Worm (Caenorhabditis elegans) whole organism, mixed stage, embryonic: Measurements from ENCODE around the gene lir-2.

Experiments used
- ces-1 ChIP-seq: fragments of 150-350 bp; optimal IDR thresholded peaks from 2 replicates; lab custom pipeline; 2014; ENCODE audit warnings: missing biosample characterization, missing genetic modification reagents, missing genetic modification characterization
- drap-1 ChIP-seq: fragments of 200-800 bp; sonication (Bioruptor generic); optimal IDR thresholded peaks from 3 replicates; lab custom pipeline; 2018; ENCODE audit warnings: mild to moderate bottlenecking, missing genetic modification characterization, missing compliant biosample characterization
- elt-3 ChIP-seq: fragments of 150-350 bp; optimal IDR thresholded peaks from 2 replicates; lab custom pipeline; 2014; ENCODE audit warnings: missing biosample characterization, missing genetic modification characterization
- lin-32 ChIP-seq: fragments of 200-800 bp; sonication (Bioruptor generic); optimal IDR thresholded peaks from 2 replicates; lab custom pipeline; 2018; ENCODE audit warnings: mild to moderate bottlenecking, missing genetic modification characterization, missing compliant biosample characterization
- pha-4 ChIP-seq: fragments of 150-350 bp; optimal IDR thresholded peaks from 2 replicates; lab custom pipeline; 2018; ENCODE audit warnings: missing biosample characterization, missing genetic modification reagents, missing genetic modification characterization
- snpc-4 ChIP-seq: fragments of 150-350 bp; optimal IDR thresholded peaks from 2 replicates; lab custom pipeline; 2014; ENCODE audit warnings: missing biosample characterization, missing genetic modification characterization
- unc-120 ChIP-seq: sonication (generic microtip); optimal IDR thresholded peaks from 2 replicates; lab custom pipeline; 2017; ENCODE audit warnings: missing genetic modification characterization, missing compliant biosample characterization; ENCODE audit not compliant: poor library complexity, severe bottlenecking
- unc-62 ChIP-seq: fragments of 150-350 bp; optimal IDR thresholded peaks from 2 replicates; lab custom pipeline; 2014; ENCODE audit warnings: missing biosample characterization, missing genetic modification reagents, missing genetic modification characterization

DNA sequence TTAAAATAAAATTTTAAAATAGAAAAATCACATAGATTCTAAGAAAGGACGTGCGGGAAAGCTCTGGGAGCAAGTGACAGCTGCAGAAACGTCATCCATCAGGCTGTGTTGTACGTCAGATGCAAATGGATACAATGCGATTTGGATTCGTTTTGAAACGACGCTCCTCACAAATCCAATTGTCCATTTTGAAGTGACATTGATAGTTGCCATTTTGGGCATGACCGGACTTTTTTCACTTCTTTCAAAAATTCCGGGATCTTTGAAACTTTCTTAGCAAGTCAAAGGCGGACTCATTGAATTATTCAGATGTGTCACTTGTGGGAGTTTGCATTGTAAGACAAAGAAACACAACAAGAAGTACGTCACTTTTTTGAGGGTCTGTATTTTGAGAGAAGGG lies 52.0 kb downstream of the lir-2 start:
- no peak for TF ChIP-seq pha-4 (tag; lab: Kevin White, UChicago)
- no peak for TF ChIP-seq elt-3 (tag; lab: Kevin White, UChicago)
- TF ChIP-seq unc-62 (GFP tag; lab: Kevin White, UChicago): no peak
- TF ChIP-seq ces-1 (GFP tag; lab: Kevin White, UChicago): peak; percentile 84
- no peak for TF ChIP-seq unc-120
- no peak for TF ChIP-seq snpc-4
- TF ChIP-seq drap-1 (GFP tag; lab: Kevin White, UChicago): no peak
- no peak for TF ChIP-seq lin-32 (GFP tag; lab: Kevin White, UChicago)
